Worm (Caenorhabditis elegans) whole organism, L4/young adult: ENCODE results near the gene zim-3.

Source experiments
- dao-5 ChIP-seq: sonication (generic microtip); optimal IDR thresholded peaks from 2 replicates; lab custom pipeline; 2016; ENCODE audit warnings: missing genotype, missing genetic modification characterization, moderate library complexity, missing compliant biosample characterization
- him-1 ChIP-seq: sonication (generic microtip); optimal IDR thresholded peaks from 2 replicates; lab custom pipeline; 2016; ENCODE audit warnings: missing genotype, missing genetic modification reagents, missing genetic modification characterization, missing compliant biosample characterization

- no peak for TF ChIP-seq dao-5
- TF ChIP-seq him-1 (tag; lab: Kevin White, UChicago) = no peak
Observed at ce11 chrIV:10589072-10589471, 30.6 kb downstream of the zim-3 start, which contains the start of gene C43F9.4.
